Fruit fly (Drosophila melanogaster): ENCODE data around the gene rgn.
A peak's percentile ranks its signal among the peaks of the same experiment; 100 is the strongest.

The rgn gene

DNA sequence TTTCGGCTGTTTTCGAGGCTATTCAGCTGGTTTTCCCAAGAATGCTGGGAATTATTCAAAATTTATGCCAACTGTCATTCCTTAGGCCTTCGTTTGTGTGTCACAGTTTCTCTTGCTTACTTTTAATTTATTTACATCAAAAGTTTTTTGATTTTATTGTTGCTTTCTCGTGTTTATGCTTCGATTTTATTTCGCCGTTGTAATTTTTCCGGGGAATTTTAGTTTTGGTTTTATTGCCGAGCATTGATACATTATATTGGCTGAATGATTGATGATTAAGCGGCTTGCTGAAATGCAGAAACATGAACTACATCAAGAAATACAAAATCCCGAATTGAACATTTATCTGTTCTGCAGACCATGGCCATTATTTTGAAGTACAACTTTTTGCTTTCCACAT is 15.9 kb downstream of the rgn start:
- TF ChIP-seq CG16779 (tag; optimal IDR thresholded peaks at IDR 0.05), result no peak
- TF ChIP-seq CG15336 (GFP tag; IDR thresholded peaks at IDR 0.05), result no peak
- no peak for TF ChIP-seq CG4318 (GFP tag; optimal IDR thresholded peaks at IDR 0.05)
- no peak for TF ChIP-seq Sox102F (GFP tag; optimal IDR thresholded peaks at IDR 0.05)
- TF ChIP-seq CG10631 (GFP tag; optimal IDR thresholded peaks at IDR 0.05), result no peak
- TF ChIP-seq fd59A (GFP tag; optimal IDR thresholded peaks at IDR 0.05), result no peak
- no peak for TF ChIP-seq Sox14 (GFP tag; optimal IDR thresholded peaks at IDR 0.05)
- TF ChIP-seq fkh (GFP tag; optimal IDR thresholded peaks at IDR 0.05), result no peak

DNA sequence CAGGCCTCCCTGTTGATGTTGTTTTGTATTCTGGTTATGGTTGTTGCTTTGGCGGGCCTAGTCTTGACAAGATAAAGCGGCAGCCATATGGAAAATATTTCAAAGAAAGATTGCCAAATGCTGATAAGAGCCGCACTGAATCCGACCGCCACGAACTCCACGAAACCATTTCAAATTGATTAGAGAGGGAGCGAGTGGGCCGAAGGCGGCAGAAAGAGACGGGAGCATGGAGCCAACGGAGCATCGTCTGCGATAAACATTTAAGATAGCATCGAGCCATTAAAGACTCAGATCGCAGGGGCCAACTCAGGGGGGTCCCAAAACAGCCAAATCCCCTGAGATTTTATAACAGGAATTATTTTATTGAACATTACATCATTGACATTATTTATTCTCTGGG is 17.9 kb downstream of the rgn start:
- peak; percentile 35 for TF ChIP-seq CG32006 (GFP tag; optimal IDR thresholded peaks at IDR 0.05)
- no peak for TF ChIP-seq CG6163 (GFP tag; IDR thresholded peaks at IDR 0.05)

DNA sequence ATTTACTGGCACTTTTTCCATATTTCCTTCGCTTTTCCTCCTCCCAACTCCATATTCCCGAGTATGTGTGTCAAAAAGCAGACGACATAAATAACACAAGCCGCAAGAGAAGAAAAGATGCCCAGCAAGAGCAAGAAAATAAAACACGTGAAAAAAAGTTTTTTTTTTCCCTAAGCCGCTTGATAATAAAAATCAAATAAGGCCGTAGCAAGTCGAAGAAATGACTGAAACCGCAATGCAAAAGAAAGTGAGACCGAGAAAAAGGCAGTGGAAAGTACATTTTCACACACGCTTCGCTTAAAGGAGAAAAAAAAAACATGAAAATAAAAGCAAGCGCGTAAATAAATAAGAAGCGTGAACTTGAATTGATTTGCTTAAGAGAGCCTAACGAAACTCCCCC is 20.3 kb downstream of the rgn start:
- TF ChIP-seq CG6854 (GFP tag; optimal IDR thresholded peaks at IDR 0.05) (no peak), Eip78C (GFP tag) (no peak), CG8319 (GFP tag; optimal IDR thresholded peaks at IDR 0.05) (no peak), Eip75B (GFP tag; optimal IDR thresholded peaks at IDR 0.05) (no peak), Ets21C (GFP tag; optimal IDR thresholded peaks at IDR 0.05) (no peak), CG32006 (GFP tag; optimal IDR thresholded peaks at IDR 0.05) (no peak), eg (GFP tag; IDR thresholded peaks at IDR 0.05) (no peak), Sox14 (GFP tag; optimal IDR thresholded peaks at IDR 0.05) (no peak), net (GFP tag; optimal IDR thresholded peaks at IDR 0.05) (no peak)

DNA sequence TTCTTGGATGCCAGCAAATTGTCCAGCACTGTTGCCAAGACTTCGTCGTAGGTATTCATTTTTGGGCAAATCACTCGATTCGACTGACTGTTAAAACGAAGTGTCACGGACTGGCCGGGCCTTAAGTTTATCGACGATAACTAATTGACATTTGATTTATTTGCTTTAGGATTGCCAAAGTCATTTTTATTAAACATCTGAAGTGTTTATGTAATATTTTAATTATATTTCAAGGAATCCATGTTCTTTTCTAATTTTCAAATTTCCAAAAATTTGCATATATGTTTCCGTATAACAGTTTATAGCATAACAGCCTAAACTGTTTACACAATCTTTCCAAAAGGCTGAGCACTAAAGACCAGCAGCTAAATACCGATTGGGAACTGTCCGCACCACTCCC is 24.3 kb downstream of the rgn start, which contains the start of gene sa:
sa (minus strand) TSS at position 101 of the 400 bp plus-strand sequence.
- TF ChIP-seq Eip78C (GFP tag), result no peak
- no peak for TF ChIP-seq CG3032 (tag; optimal IDR thresholded peaks at IDR 0.05)
- no peak for TF ChIP-seq pdm3 (GFP tag; optimal IDR thresholded peaks at IDR 0.05)
- TF ChIP-seq CG1621 (tag; optimal IDR thresholded peaks at IDR 0.05), result no peak
- no peak for TF ChIP-seq Sox15 (GFP tag; optimal IDR thresholded peaks at IDR 0.05)
- TF ChIP-seq CG15336 (GFP tag; IDR thresholded peaks at IDR 0.05), result no peak
- TF ChIP-seq fd85E (GFP tag; optimal IDR thresholded peaks at IDR 0.05), result no peak

DNA sequence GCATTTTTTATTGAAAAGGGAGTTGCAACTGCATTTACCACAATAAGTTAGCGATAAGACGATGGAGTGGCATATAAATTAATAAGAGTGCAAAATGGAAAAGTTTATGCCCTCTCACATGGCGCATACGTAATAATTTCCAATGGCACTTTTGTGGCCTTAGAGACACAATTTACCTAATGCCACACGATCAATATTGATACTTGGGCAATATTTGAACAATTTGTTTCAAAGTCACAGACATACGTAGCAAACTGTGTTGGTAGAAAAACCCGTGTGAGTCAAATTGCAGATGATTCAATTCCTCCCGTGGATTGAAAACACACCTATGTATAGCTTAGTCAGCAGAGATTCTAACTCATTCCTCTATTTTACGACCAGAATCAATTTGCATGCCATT is 29.8 kb downstream of the rgn start:
- TF ChIP-seq fkh (GFP tag; optimal IDR thresholded peaks at IDR 0.05) (peak; percentile 24), Smox (GFP tag; optimal IDR thresholded peaks at IDR 0.05) (no peak), acj6 (GFP tag; optimal IDR thresholded peaks at IDR 0.05) (no peak), CG6276 (GFP tag; optimal IDR thresholded peaks at IDR 0.05) (no peak), esn (GFP tag; optimal IDR thresholded peaks at IDR 0.05) (no peak), Eip93F (GFP tag; optimal IDR thresholded peaks at IDR 0.05) (no peak), CG11294 (GFP tag; IDR thresholded peaks at IDR 0.05) (no peak)

DNA sequence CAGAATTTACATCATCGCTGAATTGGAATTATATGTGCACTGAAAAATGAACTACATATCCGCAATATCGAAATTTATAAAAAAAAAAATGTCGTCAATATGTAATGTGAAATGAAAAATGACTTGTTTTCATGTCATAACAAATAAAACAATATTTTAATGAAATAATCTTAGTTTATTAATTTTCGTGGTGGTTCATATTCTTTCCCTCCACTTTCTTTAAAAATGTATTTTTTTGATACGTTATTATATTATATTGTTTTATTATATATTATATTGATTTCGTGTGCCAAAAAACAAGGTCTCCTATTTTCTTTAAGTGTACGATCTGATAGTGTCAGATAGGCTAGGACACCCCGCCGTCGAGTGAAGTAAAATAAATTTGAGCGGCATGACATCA is 32.0 kb downstream of the rgn start:
- TF ChIP-seq topi (GFP tag; optimal IDR thresholded peaks at IDR 0.05) (no peak), CG6792 (GFP tag; optimal IDR thresholded peaks at IDR 0.05) (no peak), achi (GFP tag; optimal IDR thresholded peaks at IDR 0.05) (no peak), Hr4 (GFP tag; optimal IDR thresholded peaks at IDR 0.05) (no peak), dac (GFP tag; optimal IDR thresholded peaks at IDR 0.05) (no peak), Gug (GFP tag; IDR thresholded peaks at IDR 0.05) (peak; percentile 11; the same call in 1 of the 2 replicates), Hr39 (GFP tag; optimal IDR thresholded peaks at IDR 0.05) (no peak), Eip78C (GFP tag) (peak; percentile 53), eg (GFP tag; IDR thresholded peaks at IDR 0.05) (0 out of 3 replicates have a peak, but pooled peaks have one; percentile 13), salr (GFP tag; optimal IDR thresholded peaks at IDR 0.05) (no peak), Ets96B (tag; optimal IDR thresholded peaks at IDR 0.05) (no peak), pdm3 (GFP tag; optimal IDR thresholded peaks at IDR 0.05) (no peak)

Data from whole organism, prepupa.